Fruit fly (Drosophila melanogaster): ENCODE results near the gene Boh2.

Gene Boh2

dm6 chr2L:11155166-11155958 lies 23.5 kb upstream of the Boh2 start, which contains the start of gene CG6287 (continued):
- TF ChIP-seq Max (GFP tag; optimal IDR thresholded peaks at IDR 0.05) (no peak), CG17385 (GFP tag; optimal IDR thresholded peaks at IDR 0.05) (no peak), z (GFP tag; IDR thresholded peaks at IDR 0.05) (no peak), fd64A (GFP tag; optimal IDR thresholded peaks at IDR 0.05) (no peak), CG12744 (GFP tag; optimal IDR thresholded peaks at IDR 0.05) (no peak), Hey (tag; optimal IDR thresholded peaks at IDR 0.05) (no peak), sisA (GFP tag; IDR thresholded peaks at IDR 0.05) (no peak), CG6765 (GFP tag; optimal IDR thresholded peaks at IDR 0.05) (no peak), prd (optimal IDR thresholded peaks at IDR 0.05) (no peak), prd (GFP tag; IDR thresholded peaks at IDR 0.05) (no peak; the same call in 2 of the 3 replicates), Ada2b (GFP tag; IDR thresholded peaks at IDR 0.05) (no peak), NFAT (GFP tag; IDR thresholded peaks at IDR 0.05) (no peak), az2 (GFP tag; optimal IDR thresholded peaks at IDR 0.05) (peak; percentile 21), CG6791 (GFP tag; IDR thresholded peaks at IDR 0.05; ENCODE audit: partially characterized antibody) (no peak), Hr39 (optimal IDR thresholded peaks at IDR 0.05) (no peak), ap (GFP tag; IDR thresholded peaks at IDR 0.05) (no peak), pb (GFP tag; optimal IDR thresholded peaks at IDR 0.05) (no peak), grn (GFP tag; optimal IDR thresholded peaks at IDR 0.05) (no peak), GATAe (GFP tag; conservative IDR thresholded peaks at IDR 0.05) (no peak), Dek (tag; optimal IDR thresholded peaks at IDR 0.05) (no peak), Meics (GFP tag; optimal IDR thresholded peaks at IDR 0.05) (peak; percentile 34), maf-S (GFP tag; optimal IDR thresholded peaks at IDR 0.05) (no peak), fd102C (GFP tag; optimal IDR thresholded peaks at IDR 0.05) (no peak), CG34224 (GFP tag; IDR thresholded peaks at IDR 0.05; ENCODE audit: partially characterized antibody) (no peak), CG4617 (GFP tag; optimal IDR thresholded peaks at IDR 0.05; ENCODE audit: borderline replicate concordance) (no peak), sens (GFP tag) (peak; percentile 51), CG12236 (GFP tag; optimal IDR thresholded peaks at IDR 0.05) (no peak), onecut (GFP tag; IDR thresholded peaks at IDR 0.05) (no peak), corto (GFP tag; optimal IDR thresholded peaks at IDR 0.05) (peak; percentile 61), CG2120 (GFP tag; optimal IDR thresholded peaks at IDR 0.05) (peak; percentile 59), CG11696 (GFP tag; IDR thresholded peaks at IDR 0.05) (no peak), CG11247 (GFP tag; IDR thresholded peaks at IDR 0.05) (no peak), Eip74EF (GFP tag; optimal IDR thresholded peaks at IDR 0.05) (no peak), HLH4C (GFP tag; IDR thresholded peaks at IDR 0.05; ENCODE audit: partially characterized antibody) (no peak), ATbp (GFP tag; optimal IDR thresholded peaks at IDR 0.05) (no peak), CG13775 (GFP tag; optimal IDR thresholded peaks at IDR 0.05) (no peak), zfh1 (GFP tag; IDR thresholded peaks at IDR 0.05) (no peak), Elba2 (GFP tag; optimal IDR thresholded peaks at IDR 0.05) (no peak), fru (optimal IDR thresholded peaks at IDR 0.05) (no peak), h (optimal IDR thresholded peaks at IDR 0.05) (no peak), MTF-1 (GFP tag; optimal IDR thresholded peaks at IDR 0.05; ENCODE audit: borderline replicate concordance) (no peak), CG2116 (GFP tag; optimal IDR thresholded peaks at IDR 0.05) (no peak), vnd (GFP tag; IDR thresholded peaks at IDR 0.05; ENCODE audit: partially characterized antibody) (no peak), gsb (GFP tag; IDR thresholded peaks at IDR 0.05) (no peak), D (optimal IDR thresholded peaks at IDR 0.05) (no peak), D (GFP tag; optimal IDR thresholded peaks at IDR 0.05) (no peak), nmo (GFP tag; optimal IDR thresholded peaks at IDR 0.05) (no peak), CG3407 (GFP tag; optimal IDR thresholded peaks at IDR 0.05) (no peak), en (GFP tag; optimal IDR thresholded peaks at IDR 0.05) (no peak), gsb-n (tag; optimal IDR thresholded peaks at IDR 0.05) (no peak), chif (GFP tag; optimal IDR thresholded peaks at IDR 0.05) (peak in 1 of 2 experiments; percentile 7), dpn (GFP tag; optimal IDR thresholded peaks at IDR 0.05) (no peak)

Measured in whole organism, embryonic.